Worm (Caenorhabditis elegans): ENCODE data around the gene inx-7.

DNA sequence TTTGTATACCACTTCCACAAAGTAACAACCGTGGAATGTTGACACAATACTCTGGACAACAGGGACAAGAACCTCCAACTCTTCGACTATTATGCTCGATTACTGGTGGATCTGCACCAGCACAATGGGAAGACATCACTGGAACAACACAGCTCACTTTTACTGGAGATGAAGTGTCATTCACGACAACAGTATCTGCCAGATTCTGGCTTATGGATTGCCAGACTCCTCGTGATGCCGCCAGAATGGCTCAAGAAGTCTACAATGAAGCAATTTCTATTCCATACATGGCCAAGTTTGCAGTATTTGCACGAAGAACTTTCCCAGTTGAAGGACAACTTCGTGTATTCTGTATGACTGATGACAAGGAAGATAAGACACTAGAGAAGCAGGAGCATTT lies 36.8 kb upstream of the inx-7 start:
- TF ChIP-seq crh-2 (tag; optimal IDR thresholded peaks at IDR 0.05) (no peak), lin-11 (tag; optimal IDR thresholded peaks at IDR 0.05) (no peak), unc-55 (GFP tag; optimal IDR thresholded peaks at IDR 0.05) (no peak), mdl-1 (tag; optimal IDR thresholded peaks at IDR 0.05) (no peak), ceh-82 (tag; optimal IDR thresholded peaks at IDR 0.05) (no peak), nhr-12 (tag; optimal IDR thresholded peaks at IDR 0.05) (no peak), ama-1 (optimal IDR thresholded peaks at IDR 0.05) (no peak), nhr-237 (tag; optimal IDR thresholded peaks at IDR 0.05) (no peak), sma-9 (GFP tag; optimal IDR thresholded peaks at IDR 0.05) (no peak), sma-9 (tag; optimal IDR thresholded peaks at IDR 0.05) (no peak), ztf-1 (GFP tag; conservative IDR thresholded peaks at IDR 0.05) (no peak), elt-1 (tag; optimal IDR thresholded peaks at IDR 0.05) (no peak), nhr-21 (tag; optimal IDR thresholded peaks at IDR 0.05) (no peak)
